Fruit fly (Drosophila melanogaster) whole organism, embryonic: ENCODE data around the gene rempA.

Source experiments
- Aef1 ChIP-seq: fragments of 200-800 bp; sonication (Bioruptor generic); IDR thresholded peaks from 3 replicates; pipeline ENCODE4 v1.3.6; 2022; ENCODE audit warnings: missing biosample characterization, missing genetic modification characterization
- Atf-2 ChIP-seq: fragments of 200-800 bp; sonication (Bioruptor generic); optimal IDR thresholded peaks from 2 replicates; lab custom pipeline; 2016; ENCODE audit warnings: missing biosample characterization, missing genetic modification characterization
- BtbVII ChIP-seq: fragments of 200-800 bp; sonication (Bioruptor generic); optimal IDR thresholded peaks from 3 replicates; lab custom pipeline; 2017; ENCODE audit warnings: missing biosample characterization, mild to moderate bottlenecking, missing genetic modification characterization
- CG10209 ChIP-seq: fragments of 200-800 bp; sonication (Bioruptor generic); optimal IDR thresholded peaks from 3 replicates; lab custom pipeline; 2017; ENCODE audit warnings: missing biosample characterization, mild to moderate bottlenecking, missing genetic modification characterization, missing genetic modification reagents
- CG11456 ChIP-seq: fragments of 200-800 bp; sonication (Bioruptor generic); IDR thresholded peaks from 3 replicates; pipeline ENCODE4 v1.3.6; 2022; ENCODE audit warnings: missing biosample characterization, missing genetic modification characterization
- CG14860 ChIP-seq: fragments of 200-800 bp; sonication (Bioruptor generic); IDR thresholded peaks from 3 replicates; pipeline ENCODE4 v1.3.6; 2022; ENCODE audit warnings: missing biosample characterization, missing genetic modification characterization; ENCODE audit not compliant: partially characterized antibody
- CG15514 ChIP-seq: fragments of 200-800 bp; sonication (Bioruptor generic); optimal IDR thresholded peaks from 3 replicates; lab custom pipeline; 2017; ENCODE audit warnings: missing biosample characterization, missing genetic modification characterization, mild to moderate bottlenecking, moderate library complexity, missing genetic modification reagents
- CG17186 ChIP-seq: fragments of 200-800 bp; sonication (Bioruptor generic); optimal IDR thresholded peaks from 3 replicates; lab custom pipeline; 2017; ENCODE audit warnings: missing biosample characterization, missing genetic modification reagents, missing genetic modification characterization
- CG17328 ChIP-seq: fragments of 200-800 bp; sonication (Bioruptor generic); IDR thresholded peaks from 2 replicates; pipeline ENCODE4 v1.3.6; 2022; ENCODE audit warnings: missing biosample characterization, missing genetic modification characterization
- CG17829 ChIP-seq: fragments of 200-800 bp; optimal IDR thresholded peaks from 2 replicates; lab custom pipeline; 2019; ENCODE audit warnings: missing biosample characterization, mild to moderate bottlenecking, missing genetic modification characterization, moderate library complexity
- CG18599 ChIP-seq: fragments of 200-800 bp; sonication (Bioruptor generic); optimal IDR thresholded peaks from 3 replicates; lab custom pipeline; 2017; ENCODE audit warnings: missing biosample characterization, missing genetic modification characterization, mild to moderate bottlenecking, moderate library complexity, missing genetic modification reagents
- CG32532 ChIP-seq: fragments of 200-800 bp; sonication (Bioruptor generic); IDR thresholded peaks from 2 replicates; pipeline ENCODE4 v1.3.6; 2022; ENCODE audit warnings: missing biosample characterization, missing genetic modification characterization
- CG34224 ChIP-seq: fragments of 200-800 bp; sonication (Bioruptor generic); IDR thresholded peaks from 3 replicates; pipeline ENCODE4 v1.3.6; 2022; ENCODE audit warnings: missing biosample characterization, missing genetic modification characterization; ENCODE audit not compliant: partially characterized antibody
- CG4854 ChIP-seq: fragments of 200-800 bp; sonication (Bioruptor generic); optimal IDR thresholded peaks from 2 replicates; lab custom pipeline; 2016; ENCODE audit warnings: missing biosample characterization, missing genetic modification characterization, inconsistent platforms
- CG6791 ChIP-seq: fragments of 200-800 bp; sonication (Bioruptor generic); IDR thresholded peaks from 3 replicates; pipeline ENCODE4 v1.3.6; 2022; ENCODE audit warnings: missing biosample characterization, missing genetic modification characterization; ENCODE audit not compliant: partially characterized antibody
- D19A ChIP-seq: fragments of 200-800 bp; optimal IDR thresholded peaks from 3 replicates; lab custom pipeline; 2019; ENCODE audit warnings: missing biosample characterization, mild to moderate bottlenecking, missing genetic modification characterization, moderate library complexity
- Dll ChIP-seq: fragments of 200-800 bp; sonication (Bioruptor generic); IDR thresholded peaks from 4 replicates; pipeline ENCODE4 v1.3.6; 2022; ENCODE audit warnings: missing biosample characterization, missing genetic modification characterization; ENCODE audit not compliant: partially characterized antibody
- Doc3 ChIP-seq: fragments of 200-800 bp; sonication (Bioruptor generic); IDR thresholded peaks from 3 replicates; pipeline ENCODE4 v1.3.6; 2022; ENCODE audit warnings: missing biosample characterization, missing genetic modification characterization; ENCODE audit not compliant: partially characterized antibody
- E2f2 ChIP-seq: fragments of 200-800 bp; sonication (Bioruptor generic); IDR thresholded peaks from 2 replicates; pipeline ENCODE4 v1.3.6; 2022; ENCODE audit warnings: missing biosample characterization, missing genetic modification characterization
- HLH4C ChIP-seq: fragments of 200-800 bp; sonication (Bioruptor generic); IDR thresholded peaks from 3 replicates; pipeline ENCODE4 v1.3.6; 2022; ENCODE audit warnings: missing biosample characterization, missing genetic modification characterization; ENCODE audit not compliant: partially characterized antibody
- MBD-R2 ChIP-seq: fragments of 200-800 bp; sonication (Bioruptor generic); IDR thresholded peaks from 2 replicates; pipeline ENCODE4 v1.3.6; 2022; ENCODE audit warnings: missing biosample characterization, missing genetic modification characterization
- MESR4 ChIP-seq: fragments of 200-800 bp; sonication (Bioruptor generic); optimal IDR thresholded peaks from 2 replicates; lab custom pipeline; 2018; ENCODE audit warnings: missing biosample characterization, mild to moderate bottlenecking, missing genetic modification characterization, moderate library complexity
- Myb ChIP-seq: fragments of 200-800 bp; sonication (Bioruptor generic); optimal IDR thresholded peaks from 2 replicates; lab custom pipeline; 2016; ENCODE audit warnings: missing biosample characterization, missing genetic modification characterization
- Oaz ChIP-seq: fragments of 200-800 bp; sonication (Bioruptor generic); IDR thresholded peaks from 2 replicates; pipeline ENCODE4 v1.3.6; 2022; ENCODE audit warnings: missing biosample characterization, missing genetic modification characterization
- Opbp ChIP-seq: fragments of 200-800 bp; sonication (Bioruptor generic); IDR thresholded peaks from 3 replicates; pipeline ENCODE4 v1.3.6; 2022; ENCODE audit warnings: missing biosample characterization, missing genetic modification characterization; ENCODE audit not compliant: partially characterized antibody
- Vsx1 ChIP-seq: fragments of 200-800 bp; sonication (Bioruptor generic); optimal IDR thresholded peaks from 2 replicates; lab custom pipeline; 2017; ENCODE audit warnings: missing biosample characterization, mild to moderate bottlenecking, missing genetic modification characterization, missing genetic modification reagents
- ato ChIP-seq: fragments of 200-800 bp; sonication (Bioruptor generic); IDR thresholded peaks from 2 replicates; pipeline ENCODE4 v1.3.6; 2022; ENCODE audit warnings: missing biosample characterization, missing genetic modification characterization; ENCODE audit not compliant: partially characterized antibody
- bbx ChIP-seq: fragments of 200-800 bp; sonication (Bioruptor generic); IDR thresholded peaks from 2 replicates; pipeline ENCODE4 v1.3.6; 2022; ENCODE audit warnings: missing biosample characterization, missing genetic modification characterization; ENCODE audit not compliant: partially characterized antibody
- br ChIP-seq: fragments of >200 bp; optimal IDR thresholded peaks from 2 replicates; lab custom pipeline; 2017
- caup ChIP-seq: fragments of 200-800 bp; sonication (Bioruptor generic); optimal IDR thresholded peaks from 3 replicates; lab custom pipeline; 2017; ENCODE audit warnings: missing biosample characterization, mild to moderate bottlenecking, missing genetic modification characterization, moderate library complexity; ENCODE audit not compliant: severe bottlenecking
- fu2 ChIP-seq: fragments of 200-800 bp; sonication (Bioruptor generic); optimal IDR thresholded peaks from 2 replicates; lab custom pipeline; 2016; ENCODE audit warnings: missing biosample characterization, missing genetic modification characterization
- gfzf ChIP-seq: fragments of 200-800 bp; sonication (Bioruptor generic); optimal IDR thresholded peaks from 2 replicates; lab custom pipeline; 2016; ENCODE audit warnings: missing biosample characterization, mild to moderate bottlenecking, missing genetic modification characterization, moderate library complexity
- hbn ChIP-seq: fragments of 200-800 bp; sonication (Bioruptor generic); IDR thresholded peaks from 2 replicates; pipeline ENCODE4 v1.3.6; 2022; ENCODE audit warnings: missing biosample characterization, missing genetic modification characterization; ENCODE audit not compliant: partially characterized antibody
- onecut ChIP-seq: fragments of 200-800 bp; sonication (Bioruptor generic); IDR thresholded peaks from 2 replicates; pipeline ENCODE4 v1.3.6; 2022; ENCODE audit warnings: missing biosample characterization, missing genetic modification characterization
- pzg ChIP-seq: fragments of 200-800 bp; sonication (Bioruptor generic); optimal IDR thresholded peaks from 3 replicates; lab custom pipeline; 2018; ENCODE audit warnings: missing biosample characterization, mild to moderate bottlenecking, missing genetic modification characterization, moderate library complexity
- row ChIP-seq: fragments of 200-800 bp; sonication (Bioruptor generic); IDR thresholded peaks from 3 replicates; pipeline ENCODE4 v1.3.6; 2022; ENCODE audit warnings: missing biosample characterization, missing genetic modification characterization
- sens ChIP-seq: fragments of 200-800 bp; sonication (Bioruptor generic); peaks from one replicate; lab custom pipeline; 2016; ENCODE audit warnings: missing biosample characterization, missing genetic modification characterization
- sob ChIP-seq: fragments of 200-800 bp; sonication (Bioruptor generic); IDR thresholded peaks from 2 replicates; pipeline ENCODE4 v1.3.6; 2022; ENCODE audit warnings: missing biosample characterization, missing genetic modification characterization
- sr ChIP-seq: fragments of 200-800 bp; sonication (Bioruptor generic); IDR thresholded peaks from 3 replicates; pipeline ENCODE4 v1.3.6; 2022; ENCODE audit warnings: missing biosample characterization, missing genetic modification characterization
- stwl ChIP-seq: fragments of 200-800 bp; sonication (Bioruptor generic); optimal IDR thresholded peaks from 3 replicates; lab custom pipeline; 2018; ENCODE audit warnings: missing biosample characterization, mild to moderate bottlenecking, missing genetic modification characterization, moderate library complexity
- sug ChIP-seq: fragments of 200-800 bp; optimal IDR thresholded peaks from 2 replicates; lab custom pipeline; 2019; ENCODE audit warnings: missing biosample characterization, mild to moderate bottlenecking, missing genetic modification characterization, moderate library complexity
- toy ChIP-seq: fragments of 200-800 bp; sonication (Bioruptor generic); IDR thresholded peaks from 2 replicates; pipeline ENCODE4 v1.3.6; 2022; ENCODE audit warnings: missing biosample characterization, missing genetic modification characterization
- trem ChIP-seq: fragments of 200-800 bp; optimal IDR thresholded peaks from 3 replicates; lab custom pipeline; 2019; ENCODE audit warnings: missing biosample characterization, mild to moderate bottlenecking, missing genetic modification characterization, moderate library complexity
- unc-4 ChIP-seq: fragments of 200-800 bp; sonication (Bioruptor generic); IDR thresholded peaks from 2 replicates; pipeline ENCODE4 v1.3.6; 2022; ENCODE audit warnings: missing biosample characterization, missing genetic modification characterization; ENCODE audit not compliant: partially characterized antibody
- vvl ChIP-seq: fragments of 200-800 bp; sonication (Bioruptor generic); IDR thresholded peaks from 2 replicates; pipeline ENCODE4 v1.3.6; 2022; ENCODE audit warnings: missing biosample characterization, missing genetic modification characterization
- wek ChIP-seq: fragments of 200-800 bp; sonication (Bioruptor generic); optimal IDR thresholded peaks from 3 replicates; lab custom pipeline; 2018; ENCODE audit warnings: missing biosample characterization, mild to moderate bottlenecking, missing genetic modification characterization, moderate library complexity
- zen2 ChIP-seq: fragments of 200-800 bp; sonication (Bioruptor generic); IDR thresholded peaks from 3 replicates; pipeline ENCODE4 v1.3.6; 2022; ENCODE audit warnings: missing biosample characterization, missing genetic modification characterization; ENCODE audit not compliant: partially characterized antibody

The rempA gene

dm6 chr2L:544444-545179, 15.5 kb downstream of the rempA start, which contains the start of the genes Spp and nAChRbeta3 (continued):
- TF ChIP-seq CG32532 (GFP tag; lab: Robert Waterston, UW) (0 out of 2 replicates have a peak, but pooled peaks have one; percentile 27), BtbVII (no peak), trem (tag; lab: Kevin White, UChicago) (peak; percentile 33), Dll (GFP tag; lab: Robert Waterston, UW) (peak; percentile 72), Myb (GFP tag; lab: Kevin White, UChicago) (peak; percentile 98), ato (GFP tag; lab: Robert Waterston, UW) (peak; percentile 49; the same call in 1 of the 2 replicates), onecut (GFP tag; lab: Robert Waterston, UW) (no peak), CG14860 (GFP tag; lab: Robert Waterston, UW) (0 out of 3 replicates have a peak, but pooled peaks have one; percentile 45), pzg (peak; percentile 75), Vsx1 (GFP tag; lab: Kevin White, UChicago) (no peak), gfzf (peak; percentile 79), E2f2 (GFP tag; lab: Robert Waterston, UW) (peak; percentile 74), bbx (GFP tag; lab: Robert Waterston, UW) (peak; percentile 68), MBD-R2 (peak; percentile 62), HLH4C (GFP tag; lab: Robert Waterston, UW) (peak; percentile 68), Aef1 (GFP tag; lab: Robert Waterston, UW) (no peak), Oaz (GFP tag; lab: Robert Waterston, UW) (no peak), MESR4 (GFP tag; lab: Kevin White, UChicago) (peak; percentile 89), sug (tag; lab: Kevin White, UChicago) (peak; percentile 56), sob (GFP tag; lab: Robert Waterston, UW) (0 out of 2 replicates have a peak, but pooled peaks have one; percentile 12), CG17328 (peak; percentile 17; the same call in 1 of the 2 replicates), fu2 (peak; percentile 4), toy (GFP tag; lab: Robert Waterston, UW) (no peak), Opbp (GFP tag; lab: Robert Waterston, UW) (peak; percentile 62; the same call in 1 of the 3 replicates), zen2 (GFP tag; lab: Robert Waterston, UW) (peak; percentile 40; the same call in 2 of the 3 replicates), stwl (tag; lab: Kevin White, UChicago) (peak; percentile 29), row (GFP tag; lab: Robert Waterston, UW) (peak; percentile 13; the same call in 1 of the 3 replicates), CG4854 (GFP tag; lab: Kevin White, UChicago) (no peak), D19A (tag; lab: Kevin White, UChicago) (no peak), wek (GFP tag; lab: Kevin White, UChicago) (no peak), vvl (GFP tag; lab: Robert Waterston, UW) (0 out of 2 replicates have a peak, but pooled peaks have one; percentile 12), hbn (GFP tag; lab: Robert Waterston, UW) (peak; percentile 60; the same call in 1 of the 2 replicates), br (lab: Kevin White, UChicago) (no peak), unc-4 (GFP tag; lab: Robert Waterston, UW) (peak; percentile 61), CG17829 (tag; lab: Kevin White, UChicago) (peak; percentile 2), Doc3 (GFP tag; lab: Robert Waterston, UW) (peak; percentile 39; the same call in 1 of the 3 replicates), CG11456 (0 out of 3 replicates have a peak, but pooled peaks have one; percentile 7), CG15514 (GFP tag; lab: Kevin White, UChicago) (peak; percentile 65), sr (GFP tag; lab: Robert Waterston, UW) (no peak), sens (GFP tag; lab: Kevin White, UChicago) (peak; percentile 87), Atf-2 (GFP tag; lab: Kevin White, UChicago) (no peak), CG34224 (GFP tag; lab: Robert Waterston, UW) (peak; percentile 61), CG18599 (GFP tag; lab: Kevin White, UChicago) (no peak), CG10209 (no peak), CG6791 (GFP tag; lab: Robert Waterston, UW) (0 out of 3 replicates have a peak, but pooled peaks have one; percentile 6), CG17186 (GFP tag; lab: Kevin White, UChicago) (peak; percentile 83), caup (GFP tag; lab: Kevin White, UChicago) (no peak)
